Worm (Caenorhabditis elegans): ENCODE data around the gene C14B4.2.

Gene C14B4.2

DNA sequence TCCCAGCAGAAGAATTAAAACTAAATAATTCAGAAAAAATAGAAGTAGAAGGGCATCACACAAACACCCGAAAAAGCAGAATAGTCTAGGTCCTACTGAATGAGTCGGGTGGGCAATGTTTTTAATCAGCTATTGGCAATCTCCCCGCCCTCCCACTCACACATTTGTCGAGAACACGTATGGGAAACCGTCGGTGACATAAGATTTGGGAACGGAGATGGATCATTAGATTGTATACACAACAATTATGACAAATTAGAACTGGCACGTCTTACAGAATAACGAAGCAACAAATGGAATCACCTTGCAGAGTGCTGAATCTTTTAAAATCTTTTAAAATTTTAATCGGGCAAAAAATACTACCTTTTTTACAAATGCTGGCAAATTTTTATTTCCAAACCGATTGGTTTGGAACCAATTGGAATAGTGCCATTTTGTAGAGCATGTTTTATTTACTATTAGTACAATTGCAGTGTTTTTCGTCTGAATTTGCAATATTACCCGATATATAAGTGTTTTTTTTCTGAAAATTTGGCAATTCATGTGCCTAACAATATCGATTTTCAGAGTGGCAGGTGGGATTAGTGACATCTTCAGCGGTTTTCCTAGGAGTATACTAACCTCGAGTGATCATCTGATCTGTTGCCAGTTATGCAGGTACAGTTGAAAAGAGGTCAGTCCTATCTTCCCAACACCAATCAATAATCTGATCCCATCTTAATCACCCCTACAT is 74.2 kb downstream of the C14B4.2 start, which contains the start of the genes F55C9.3 and fbxb-57:
F55C9.3 (minus strand) TSS at position 101 of the 733 bp plus-strand sequence.
fbxb-57 (plus strand) TSS at position 683 of the 733 bp plus-strand sequence.
- TF ChIP-seq aha-1 (tag): no peak
- TF ChIP-seq ces-1 (GFP tag; optimal IDR thresholded peaks at IDR 0.05): no peak
- TF ChIP-seq unc-62 (GFP tag; optimal IDR thresholded peaks at IDR 0.05 in 1 of 2): peak in 1 of 2 experiments; percentile 71
- TF ChIP-seq unc-62 (tag; optimal IDR thresholded peaks at IDR 0.05): no peak
- no peak for TF ChIP-seq lin-15B (tag; optimal IDR thresholded peaks at IDR 0.05)
- no peak for TF ChIP-seq lim-7 (GFP tag; IDR thresholded peaks at IDR 0.05)

DNA sequence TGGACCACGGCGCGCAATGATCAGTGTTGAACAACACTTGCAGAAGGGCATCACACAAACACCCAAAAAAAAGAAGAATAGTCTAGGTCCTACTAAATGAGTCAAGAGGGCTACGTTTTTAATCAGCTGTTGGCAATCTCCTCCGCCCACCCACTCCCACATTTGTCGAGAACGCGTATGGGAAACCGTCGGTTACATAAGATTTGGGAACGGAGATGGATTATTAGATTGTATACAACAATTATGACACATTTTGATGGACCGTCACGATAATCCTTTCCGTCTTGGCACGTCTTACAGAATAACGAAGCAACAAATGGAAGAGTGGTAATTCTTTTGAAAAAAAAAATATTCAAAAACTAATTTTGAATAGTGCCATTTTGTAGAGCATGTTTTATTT is 76.5 kb downstream of the C14B4.2 start:
- peak in 1 of 2 experiments; percentile 21 for TF ChIP-seq unc-62 (GFP tag; optimal IDR thresholded peaks at IDR 0.05 in 1 of 2)
- no peak for TF ChIP-seq unc-62 (tag; optimal IDR thresholded peaks at IDR 0.05)
- TF ChIP-seq dmd-8 (GFP tag; IDR thresholded peaks at IDR 0.05): no peak
- TF ChIP-seq Y105C5A.15 (GFP tag; IDR thresholded peaks at IDR 0.05): no peak
- no peak for TF ChIP-seq zip-2 (tag; optimal IDR thresholded peaks at IDR 0.05)
- TF ChIP-seq R02D3.7 (tag; optimal IDR thresholded peaks at IDR 0.05): no peak
